Worm (Caenorhabditis elegans) whole organism, late embryonic: ENCODE results near the gene R07B7.12.

ENCODE experiments used
- C08G9.2 ChIP-seq: sonication (generic microtip); optimal IDR thresholded peaks from 2 replicates; lab custom pipeline; 2016; ENCODE audit warnings: mild to moderate bottlenecking, missing genetic modification characterization, moderate library complexity, missing compliant biosample characterization
- C38D4.7 ChIP-seq: fragments of 200-800 bp; sonication (Bioruptor generic); optimal IDR thresholded peaks from 2 replicates; lab custom pipeline; 2018; ENCODE audit warnings: mild to moderate bottlenecking, missing genetic modification characterization, moderate library complexity, missing compliant biosample characterization
- K02D7.2 ChIP-seq: sonication (generic microtip); optimal IDR thresholded peaks from 2 replicates; lab custom pipeline; 2017; ENCODE audit warnings: mild to moderate bottlenecking, missing genetic modification characterization, missing compliant biosample characterization
- K09A11.1 ChIP-seq: sonication (generic microtip); optimal IDR thresholded peaks from 2 replicates; lab custom pipeline; 2017; ENCODE audit warnings: antibody characterized with exemption, mild to moderate bottlenecking, missing genetic modification characterization, missing compliant biosample characterization; ENCODE audit not compliant: insufficient read depth
- Y22D7AL.16 ChIP-seq: sonication (generic microtip); optimal IDR thresholded peaks from 2 replicates; lab custom pipeline; 2016; ENCODE audit warnings: missing genetic modification characterization, missing compliant biosample characterization
- ahr-1 ChIP-seq: sonication (generic microtip); optimal IDR thresholded peaks from 2 replicates; lab custom pipeline; 2016; ENCODE audit warnings: missing genetic modification characterization, missing compliant biosample characterization
- ama-1 ChIP-seq: fragments of 150-350 bp; optimal IDR thresholded peaks from 2 replicates; lab custom pipeline; 2014
- ceh-30 ChIP-seq: fragments of 150-350 bp; optimal IDR thresholded peaks from 2 replicates; lab custom pipeline; 2014; ENCODE audit warnings: missing biosample characterization, missing genetic modification characterization
- ceh-31 ChIP-seq: sonication (generic microtip); optimal IDR thresholded peaks from 2 replicates; lab custom pipeline; 2016; ENCODE audit warnings: missing genetic modification characterization, missing compliant biosample characterization
- ceh-45 ChIP-seq: fragments of 200-800 bp; sonication (Bioruptor generic); IDR thresholded peaks from 2 replicates; pipeline ENCODE4 v1.3.6; 2022; ENCODE audit warnings: missing genetic modification reagents, missing genetic modification characterization, missing compliant biosample characterization
- ceh-48 ChIP-seq: sonication (generic microtip); optimal IDR thresholded peaks from 2 replicates; lab custom pipeline; 2016; ENCODE audit warnings: missing genetic modification characterization, inconsistent platforms, missing compliant biosample characterization
- ceh-6 ChIP-seq: fragments of 200-800 bp; sonication (Bioruptor generic); optimal IDR thresholded peaks from 2 replicates; lab custom pipeline; 2018; ENCODE audit warnings: mild to moderate bottlenecking, missing genetic modification characterization, missing compliant biosample characterization
- ceh-9 ChIP-seq: sonication (generic microtip); optimal IDR thresholded peaks from 2 replicates; lab custom pipeline; 2016; ENCODE audit warnings: mild to moderate bottlenecking, missing genetic modification characterization, inconsistent platforms, missing compliant biosample characterization
- che-1 ChIP-seq: sonication (generic microtip); optimal IDR thresholded peaks from 2 replicates; lab custom pipeline; 2016; ENCODE audit warnings: mild to moderate bottlenecking, missing genetic modification characterization, missing compliant biosample characterization
- elt-4 ChIP-seq: sonication (generic microtip); optimal IDR thresholded peaks from 2 replicates; lab custom pipeline; 2016; ENCODE audit warnings: missing genetic modification characterization, missing compliant biosample characterization
- eyg-1 ChIP-seq: sonication (generic microtip); optimal IDR thresholded peaks from 2 replicates; lab custom pipeline; 2016; ENCODE audit warnings: missing genotype, missing genetic modification characterization, missing compliant biosample characterization
- fkh-10 ChIP-seq: fragments of 150-350 bp; optimal IDR thresholded peaks from 2 replicates; lab custom pipeline; 2014; ENCODE audit warnings: missing biosample characterization, missing genetic modification reagents, missing genetic modification characterization
- fkh-6 ChIP-seq: sonication (generic microtip); optimal IDR thresholded peaks from 2 replicates; lab custom pipeline; 2016; ENCODE audit warnings: missing genetic modification characterization, missing compliant biosample characterization
- gmeb-2 ChIP-seq: sonication (generic microtip); optimal IDR thresholded peaks from 2 replicates; lab custom pipeline; 2016; ENCODE audit warnings: missing genetic modification characterization, inconsistent platforms, missing compliant biosample characterization
- hlh-13 ChIP-seq: fragments of 200-800 bp; sonication (Bioruptor generic); optimal IDR thresholded peaks from 2 replicates; lab custom pipeline; 2018; ENCODE audit warnings: mild to moderate bottlenecking, missing genetic modification characterization, missing compliant biosample characterization
- hlh-30 ChIP-seq: sonication (generic microtip); optimal IDR thresholded peaks from 2 replicates; lab custom pipeline; 2017; ENCODE audit warnings: antibody characterized with exemption, missing genetic modification characterization, missing compliant biosample characterization; ENCODE audit not compliant: insufficient read depth
- hlh-6 ChIP-seq: sonication (generic microtip); optimal IDR thresholded peaks from 2 replicates; lab custom pipeline; 2016; ENCODE audit warnings: missing genotype, missing genetic modification characterization, missing compliant biosample characterization
- lim-6 ChIP-seq: sonication (generic microtip); optimal IDR thresholded peaks from 2 replicates; lab custom pipeline; 2016; ENCODE audit warnings: missing genetic modification characterization, missing compliant biosample characterization
- madf-2 ChIP-seq: sonication (generic microtip); optimal IDR thresholded peaks from 2 replicates; lab custom pipeline; 2017; ENCODE audit warnings: missing genetic modification characterization, missing compliant biosample characterization
- mec-3 ChIP-seq: sonication (generic microtip); optimal IDR thresholded peaks from 2 replicates; lab custom pipeline; 2016; ENCODE audit warnings: borderline replicate concordance, missing genetic modification characterization, missing compliant biosample characterization
- nfya-1 ChIP-seq: sonication (generic microtip); optimal IDR thresholded peaks from 2 replicates; lab custom pipeline; 2017; ENCODE audit warnings: missing genetic modification characterization, mild to moderate bottlenecking, missing compliant biosample characterization, antibody characterized with exemption, moderate library complexity
- nhr-11 ChIP-seq: fragments of 150-350 bp; optimal IDR thresholded peaks from 2 replicates; lab custom pipeline; 2014; ENCODE audit warnings: missing biosample characterization, missing genetic modification characterization
- npax-4 ChIP-seq: sonication (generic microtip); optimal IDR thresholded peaks from 2 replicates; lab custom pipeline; 2016; ENCODE audit warnings: missing genetic modification characterization, missing compliant biosample characterization
- odd-2 ChIP-seq: sonication (generic microtip); optimal IDR thresholded peaks from 2 replicates; lab custom pipeline; 2017; ENCODE audit warnings: antibody characterized with exemption, mild to moderate bottlenecking, missing genetic modification characterization, missing compliant biosample characterization
- pag-3 ChIP-seq: sonication (generic microtip); optimal IDR thresholded peaks from 2 replicates; lab custom pipeline; 2016; ENCODE audit warnings: missing compliant biosample characterization, missing genetic modification characterization, borderline replicate concordance
- pat-9 ChIP-seq: fragments of 200-800 bp; sonication (Bioruptor generic); optimal IDR thresholded peaks from 2 replicates; lab custom pipeline; 2018; ENCODE audit warnings: mild to moderate bottlenecking, missing genetic modification characterization, moderate library complexity, missing compliant biosample characterization
- pha-2 ChIP-seq: sonication (generic microtip); optimal IDR thresholded peaks from 2 replicates; lab custom pipeline; 2017; ENCODE audit warnings: mild to moderate bottlenecking, missing genetic modification characterization, missing compliant biosample characterization
- sdc-2 ChIP-seq: sonication (generic microtip); optimal IDR thresholded peaks from 2 replicates; lab custom pipeline; 2016; ENCODE audit warnings: missing genotype, missing genetic modification characterization, missing compliant biosample characterization
- sox-2 ChIP-seq: fragments of 200-800 bp; sonication (Bioruptor generic); IDR thresholded peaks from 2 replicates; pipeline ENCODE4 v1.3.6; 2022; ENCODE audit warnings: missing genetic modification reagents, missing genetic modification characterization, missing compliant biosample characterization
- sox-4 ChIP-seq: sonication (generic microtip); optimal IDR thresholded peaks from 2 replicates; lab custom pipeline; 2017; ENCODE audit warnings: mild to moderate bottlenecking, missing genetic modification characterization, inconsistent platforms, missing compliant biosample characterization
- syd-9 ChIP-seq: sonication (generic microtip); optimal IDR thresholded peaks from 2 replicates; lab custom pipeline; 2016; ENCODE audit warnings: mild to moderate bottlenecking, missing genetic modification characterization, moderate library complexity, missing compliant biosample characterization
- ttx-3 ChIP-seq: sonication (generic microtip); optimal IDR thresholded peaks from 2 replicates; lab custom pipeline; 2016; ENCODE audit warnings: missing genetic modification reagents, missing genetic modification characterization, missing compliant biosample characterization
- unc-3 ChIP-seq, 2 experiments: fragments of 200-800 bp in 1 of 2; sonication (Bioruptor generic) in 1 of 2; sonication (generic microtip) in 1 of 2; conservative IDR thresholded peaks in 1 of 2; optimal IDR thresholded peaks in 1 of 2; 2 replicates each; pipeline versions ENCODE4 v1.3.6 to Lab custom; 2016 to 2022; ENCODE audit warnings: missing compliant biosample characterization in 2 of 2, missing genetic modification characterization in 2 of 2, missing genetic modification reagents in 1 of 2
- unc-42 ChIP-seq: sonication (generic microtip); optimal IDR thresholded peaks from 2 replicates; lab custom pipeline; 2016; ENCODE audit warnings: missing genotype, missing genetic modification characterization, missing compliant biosample characterization
- unc-55 ChIP-seq: sonication (generic microtip); optimal IDR thresholded peaks from 2 replicates; lab custom pipeline; 2017; ENCODE audit warnings: missing biosample characterization, missing genetic modification reagents, missing genetic modification characterization
- unc-86 ChIP-seq: sonication (generic microtip); optimal IDR thresholded peaks from 2 replicates; lab custom pipeline; 2016; ENCODE audit warnings: missing genetic modification characterization, missing compliant biosample characterization
- zip-5 ChIP-seq: sonication (generic microtip); optimal IDR thresholded peaks from 2 replicates; lab custom pipeline; 2016; ENCODE audit warnings: missing genetic modification characterization, missing compliant biosample characterization

R07B7.12 gene

ce11 chrV:12095865-12096264, 7.0 kb downstream of the R07B7.12 start, which contains the start of gene nhr-207:
Gene nhr-207, plus strand, starts transcription at chrV:12096146.
- TF ChIP-seq zip-5 (tag; lab: Kevin White, UChicago) = no peak
- TF ChIP-seq madf-2 (tag; lab: Kevin White, UChicago) = no peak
- no peak for TF ChIP-seq C38D4.7 (GFP tag; lab: Kevin White, UChicago)
- no peak for TF ChIP-seq fkh-6
- no peak for TF ChIP-seq unc-86 (tag; lab: Kevin White, UChicago)
- TF ChIP-seq eyg-1 (tag; lab: Kevin White, UChicago) = no peak
- TF ChIP-seq ceh-31 (tag; lab: Kevin White, UChicago) = no peak
- no peak for TF ChIP-seq unc-55 (GFP tag; lab: Kevin White, UChicago)
- no peak for TF ChIP-seq lim-6
- TF ChIP-seq mec-3 (tag; lab: Kevin White, UChicago) = no peak
- TF ChIP-seq ceh-30 (tag; lab: Kevin White, UChicago) = no peak
- TF ChIP-seq nhr-11 (tag; lab: Kevin White, UChicago) = no peak
- TF ChIP-seq fkh-10 = no peak
- TF ChIP-seq hlh-13 (GFP tag; lab: Kevin White, UChicago) = no peak
- TF ChIP-seq odd-2 (tag; lab: Kevin White, UChicago) = no peak

DNA sequence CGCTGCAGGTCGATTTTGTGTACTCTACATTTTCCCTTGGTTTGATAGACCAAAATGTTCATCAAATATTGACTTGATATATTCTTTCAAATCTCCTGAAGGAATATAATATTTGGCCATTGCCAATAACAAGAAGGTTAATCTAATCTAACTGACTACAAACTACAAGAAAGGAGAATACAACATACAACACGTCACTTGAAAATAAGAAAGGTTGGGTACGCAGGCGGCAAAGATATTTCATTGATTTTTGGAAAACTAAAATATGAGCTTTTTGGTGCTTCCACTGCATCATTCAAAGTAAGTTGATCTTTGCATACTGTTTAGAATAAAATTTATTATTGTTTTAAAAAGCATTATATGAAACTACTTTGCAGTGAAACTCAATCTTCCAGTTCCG, 9.2 kb downstream of the R07B7.12 start, which contains the start of gene nhr-209:
Gene nhr-209, plus strand, starts transcription at position 27 of the 400 bp plus-strand sequence.
- TF ChIP-seq sox-2 (no peak), K02D7.2 (no peak), ceh-45 (GFP tag; lab: Robert Waterston, UW) (no peak)

ce11 chrV:12100794-12101343, 12.0 kb downstream of the R07B7.12 start, which contains the start of gene nhr-154:
Gene nhr-154, plus strand, starts transcription at chrV:12101293.
- TF ChIP-seq unc-3 (GFP tag; conservative IDR thresholded peaks at IDR 0.05; lab: Robert Waterston, UW) (no peak), unc-3 (tag; optimal IDR thresholded peaks at IDR 0.05; lab: Kevin White, UChicago) (no peak), ahr-1 (tag; lab: Kevin White, UChicago) (no peak), pha-2 (tag; lab: Kevin White, UChicago) (no peak), ceh-48 (tag; lab: Kevin White, UChicago) (no peak), pat-9 (tag; lab: Kevin White, UChicago) (no peak), K02D7.2 (no peak), che-1 (tag; lab: Kevin White, UChicago) (no peak), ceh-6 (GFP tag; lab: Kevin White, UChicago) (no peak), syd-9 (tag; lab: Kevin White, UChicago) (no peak), C08G9.2 (tag; lab: Kevin White, UChicago) (no peak)

DNA sequence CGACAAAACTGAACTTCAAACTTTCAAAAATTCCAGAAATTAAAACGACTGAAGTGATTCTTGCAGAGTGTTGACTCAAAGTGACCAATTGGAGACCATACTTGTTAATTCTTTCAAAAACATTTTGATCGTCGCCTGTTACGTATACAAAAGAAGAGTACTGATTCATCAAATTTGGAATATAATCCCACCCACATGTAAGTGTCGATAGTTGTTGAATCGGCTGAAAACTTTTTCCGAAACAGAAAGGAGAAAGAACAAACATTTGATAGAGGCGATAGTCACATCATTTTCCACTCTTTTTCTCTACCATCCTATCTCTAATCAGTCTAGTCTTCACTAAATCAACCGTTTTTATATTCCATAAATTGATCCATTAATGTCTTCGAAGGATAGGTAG, 15.0 kb downstream of the R07B7.12 start, which contains the start of gene nhr-153:
Gene nhr-153, plus strand, starts transcription at position 301 of the 400 bp plus-strand sequence.
- no peak for TF ChIP-seq sdc-2 (tag; lab: Kevin White, UChicago)
- no peak for TF ChIP-seq pat-9 (tag; lab: Kevin White, UChicago)
- TF ChIP-seq, all 69 proteins: peak for 0

ce11 chrV:12106841-12107240, 18.0 kb downstream of the R07B7.12 start, which contains the start of gene nhr-136:
Gene nhr-136, plus strand, starts transcription at chrV:12107141.
- no peak for TF ChIP-seq unc-42
- TF ChIP-seq ttx-3 (tag; lab: Kevin White, UChicago) = no peak
- no peak for TF ChIP-seq ama-1 (lab: Kevin White, UChicago)
- TF ChIP-seq pag-3 = no peak
- no peak for TF ChIP-seq Y22D7AL.16
- no peak for TF ChIP-seq ceh-9 (tag; lab: Kevin White, UChicago)
- no peak for TF ChIP-seq unc-55 (GFP tag; lab: Kevin White, UChicago)
- no peak for TF ChIP-seq hlh-30
- no peak for TF ChIP-seq syd-9 (tag; lab: Kevin White, UChicago)
- no peak for TF ChIP-seq sox-4
- TF ChIP-seq nfya-1 (tag; lab: Kevin White, UChicago) = no peak
- no peak for TF ChIP-seq elt-4
- no peak for TF ChIP-seq gmeb-2 (tag; lab: Kevin White, UChicago)
- no peak for TF ChIP-seq hlh-6 (tag; lab: Kevin White, UChicago)
- TF ChIP-seq unc-3 (GFP tag; conservative IDR thresholded peaks at IDR 0.05; lab: Robert Waterston, UW) = no peak
- TF ChIP-seq unc-3 (tag; optimal IDR thresholded peaks at IDR 0.05; lab: Kevin White, UChicago) = no peak
- no peak for TF ChIP-seq K09A11.1
- TF ChIP-seq npax-4 (tag; lab: Kevin White, UChicago) = no peak
- no peak for TF ChIP-seq ceh-30 (tag; lab: Kevin White, UChicago)
